Worm (Caenorhabditis elegans): ENCODE results near the gene ZK856.19.

ce11 chrV:10252682-10253081 lies 48.0 kb upstream of the ZK856.19 start:
- no peak for TF ChIP-seq pqm-1 (tag; optimal IDR thresholded peaks at IDR 0.05)
- no peak for TF ChIP-seq unc-130 (tag; optimal IDR thresholded peaks at IDR 0.05)
- no peak for TF ChIP-seq ztf-11 (tag; optimal IDR thresholded peaks at IDR 0.05)
- no peak for TF ChIP-seq nhr-47 (tag; optimal IDR thresholded peaks at IDR 0.05)
- no peak for TF ChIP-seq fkh-10 (GFP tag; optimal IDR thresholded peaks at IDR 0.05)
- no peak for TF ChIP-seq isw-1 (GFP tag; IDR thresholded peaks at IDR 0.05)

All from whole organism, L1 larva.